Worm (Caenorhabditis elegans) whole organism, midembryonic: Measurements from ENCODE around the gene srj-14.

ENCODE experiments used
- flt-1 ChIP-seq: fragments of 200-800 bp; sonication (Bioruptor generic); IDR thresholded peaks from 2 replicates; pipeline ENCODE4 v1.3.6; 2022; ENCODE audit warnings: missing genetic modification characterization, missing compliant biosample characterization
- klf-2 ChIP-seq: fragments of 200-800 bp; sonication (Bioruptor generic); conservative IDR thresholded peaks from 2 replicates; pipeline ENCODE4 v1.3.6; 2022; ENCODE audit warnings: missing genetic modification reagents, missing genetic modification characterization, missing compliant biosample characterization
- med-1 ChIP-seq: sonication (generic microtip); optimal IDR thresholded peaks from 2 replicates; lab custom pipeline; 2017; ENCODE audit warnings: missing genetic modification characterization, mild to moderate bottlenecking, missing compliant biosample characterization, antibody characterized with exemption, missing genetic modification reagents; ENCODE audit not compliant: insufficient read depth
- tab-1 ChIP-seq: fragments of 200-800 bp; sonication (Bioruptor generic); IDR thresholded peaks from 2 replicates; pipeline ENCODE4 v1.3.6; 2022; ENCODE audit warnings: missing genetic modification characterization, missing compliant biosample characterization
- ztf-29 ChIP-seq: fragments of 200-800 bp; sonication (Bioruptor generic); IDR thresholded peaks from 2 replicates; pipeline ENCODE4 v1.3.6; 2022; ENCODE audit warnings: missing genetic modification reagents, missing genetic modification characterization, missing compliant biosample characterization

DNA sequence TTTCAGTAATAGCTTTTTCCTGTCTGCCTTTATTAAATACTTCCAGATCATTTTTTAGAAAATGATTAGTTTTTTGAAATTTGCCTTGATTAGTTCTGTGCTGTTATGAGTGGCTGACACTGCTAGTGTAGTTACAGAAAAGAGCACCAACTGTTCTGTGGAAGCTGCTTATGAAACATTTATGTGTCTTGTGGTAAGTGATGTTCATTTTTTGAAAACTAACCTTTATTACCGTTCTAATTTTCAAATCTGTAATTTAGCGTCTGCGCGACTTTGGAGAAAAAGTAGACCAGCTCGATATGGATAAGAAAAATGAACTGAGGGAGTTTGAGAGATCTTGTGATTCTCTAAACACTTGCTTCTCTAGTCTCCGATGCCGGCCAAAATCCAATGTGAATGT, at the start of gene srj-14:
- no peak for TF ChIP-seq ztf-29 (GFP tag; lab: Robert Waterston, UW)
- TF ChIP-seq flt-1 (GFP tag; lab: Robert Waterston, UW): no peak
- no peak for TF ChIP-seq med-1
- no peak for TF ChIP-seq tab-1 (GFP tag; lab: Robert Waterston, UW)
- no peak for TF ChIP-seq klf-2 (GFP tag; lab: Robert Waterston, UW)
